Worm (Caenorhabditis elegans) whole organism, L3 larva: ENCODE measurements around the gene F12E12.2.

Experiments used
- ZK546.5 ChIP-seq: sonication (generic microtip); optimal IDR thresholded peaks from 2 replicates; lab custom pipeline; 2017; ENCODE audit warnings: missing biosample characterization, missing genetic modification characterization
- aly-2 ChIP-seq: fragments of 150-350 bp; optimal IDR thresholded peaks from 2 replicates; lab custom pipeline; 2014; ENCODE audit warnings: missing biosample characterization, missing genetic modification characterization
- ceh-28 ChIP-seq: fragments of 150-350 bp; optimal IDR thresholded peaks from 2 replicates; lab custom pipeline; 2014; ENCODE audit warnings: missing biosample characterization, missing genetic modification reagents, missing genetic modification characterization
- ceh-82 ChIP-seq: fragments of 150-350 bp; optimal IDR thresholded peaks from 2 replicates; lab custom pipeline; 2014; ENCODE audit warnings: missing biosample characterization, missing genetic modification characterization
- ceh-9 ChIP-seq: sonication (generic microtip); optimal IDR thresholded peaks from 2 replicates; lab custom pipeline; 2018; ENCODE audit warnings: missing biosample characterization, missing genetic modification characterization
- daf-12 ChIP-seq: fragments of 150-350 bp; optimal IDR thresholded peaks from 2 replicates; lab custom pipeline; 2014; ENCODE audit warnings: missing biosample characterization, missing genetic modification reagents, missing genetic modification characterization
- egl-27 ChIP-seq: sonication (generic microtip); optimal IDR thresholded peaks from 4 replicates; lab custom pipeline; 2017; ENCODE audit warnings: missing biosample characterization, missing genetic modification reagents, missing genetic modification characterization
- egl-5 ChIP-seq: fragments of 150-350 bp; optimal IDR thresholded peaks from 2 replicates; lab custom pipeline; 2017; ENCODE audit warnings: missing biosample characterization, missing genetic modification reagents, missing genetic modification characterization, inconsistent platforms
- elt-1 ChIP-seq: fragments of 150-350 bp; optimal IDR thresholded peaks from 2 replicates; lab custom pipeline; 2014; ENCODE audit warnings: missing biosample characterization, missing genetic modification characterization
- elt-2 ChIP-seq: sonication (generic microtip); optimal IDR thresholded peaks from 2 replicates; lab custom pipeline; 2016; ENCODE audit warnings: missing genetic modification reagents, mild to moderate bottlenecking, missing genetic modification characterization, missing compliant biosample characterization
- elt-3 ChIP-seq, 3 experiments: fragments of 150-350 bp in 1 of 3; sonication (generic microtip) in 2 of 3; optimal IDR thresholded peaks; 2 replicates in 2 of 3; 4 replicates in 1 of 3; lab custom pipeline; 2014 to 2017; ENCODE audit warnings: missing biosample characterization in 3 of 3, missing genetic modification characterization in 3 of 3
- eor-1 ChIP-seq, 2 experiments: fragments of 150-350 bp; optimal IDR thresholded peaks; 2 replicates each; lab custom pipeline; 2014 to 2018; ENCODE audit warnings: missing biosample characterization in 2 of 2, missing genetic modification characterization in 2 of 2
- fkh-10 ChIP-seq: sonication (generic microtip); optimal IDR thresholded peaks from 2 replicates; lab custom pipeline; 2017; ENCODE audit warnings: missing biosample characterization, missing genetic modification reagents, missing genetic modification characterization
- fos-1 ChIP-seq: fragments of 150-350 bp; optimal IDR thresholded peaks from 2 replicates; lab custom pipeline; 2014; ENCODE audit warnings: missing biosample characterization, missing genetic modification characterization
- jun-1 ChIP-seq: fragments of 150-350 bp; optimal IDR thresholded peaks from 2 replicates; lab custom pipeline; 2014; ENCODE audit warnings: missing biosample characterization, missing genetic modification reagents, missing genetic modification characterization
- lin-15B ChIP-seq: fragments of 150-350 bp; optimal IDR thresholded peaks from 2 replicates; lab custom pipeline; 2014; ENCODE audit warnings: missing biosample characterization, missing genetic modification characterization
- lin-39 ChIP-seq: fragments of 150-350 bp; optimal IDR thresholded peaks from 2 replicates; lab custom pipeline; 2018; ENCODE audit warnings: missing biosample characterization, missing genetic modification reagents, missing genetic modification characterization
- mdl-1 ChIP-seq: fragments of 150-350 bp; optimal IDR thresholded peaks from 2 replicates; lab custom pipeline; 2014; ENCODE audit warnings: missing biosample characterization, missing genetic modification characterization
- mml-1 ChIP-seq: fragments of 150-350 bp; sonication (generic microtip); optimal IDR thresholded peaks from 3 replicates; lab custom pipeline; 2014; ENCODE audit warnings: missing biosample characterization, missing genetic modification characterization
- nfya-1 ChIP-seq: sonication (generic microtip); optimal IDR thresholded peaks from 2 replicates; lab custom pipeline; 2017; ENCODE audit warnings: missing genetic modification characterization, mild to moderate bottlenecking, missing compliant biosample characterization, antibody characterized with exemption, moderate library complexity; ENCODE audit not compliant: insufficient read depth
- nhr-11 ChIP-seq: fragments of 150-350 bp; optimal IDR thresholded peaks from 2 replicates; lab custom pipeline; 2014; ENCODE audit warnings: missing biosample characterization, missing genetic modification characterization
- nhr-12 ChIP-seq: fragments of 150-350 bp; optimal IDR thresholded peaks from 2 replicates; lab custom pipeline; 2014; ENCODE audit warnings: missing biosample characterization, missing genetic modification characterization
- nhr-23 ChIP-seq: fragments of 150-350 bp; optimal IDR thresholded peaks from 2 replicates; lab custom pipeline; 2014; ENCODE audit warnings: missing biosample characterization, missing genetic modification reagents, missing genetic modification characterization
- nhr-28 ChIP-seq: fragments of 150-350 bp; optimal IDR thresholded peaks from 2 replicates; lab custom pipeline; 2014; ENCODE audit warnings: missing biosample characterization, missing genetic modification characterization
- nhr-43 ChIP-seq: sonication (generic microtip); optimal IDR thresholded peaks from 2 replicates; lab custom pipeline; 2016; ENCODE audit warnings: mild to moderate bottlenecking, missing genetic modification characterization, missing compliant biosample characterization; ENCODE audit not compliant: poor library complexity, severe bottlenecking
- nhr-67 ChIP-seq: fragments of 150-350 bp; optimal IDR thresholded peaks from 2 replicates; lab custom pipeline; 2014; ENCODE audit warnings: missing biosample characterization, missing genetic modification characterization
- nhr-76 ChIP-seq: fragments of 150-350 bp; sonication (generic microtip); optimal IDR thresholded peaks from 5 replicates; lab custom pipeline; 2014; ENCODE audit warnings: missing biosample characterization, missing genetic modification characterization
- nhr-77 ChIP-seq: fragments of 150-350 bp; optimal IDR thresholded peaks from 2 replicates; lab custom pipeline; 2014; ENCODE audit warnings: missing biosample characterization, missing genetic modification characterization
- pha-4 ChIP-seq: fragments of 150-350 bp; optimal IDR thresholded peaks from 2 replicates; lab custom pipeline; 2014; ENCODE audit warnings: missing biosample characterization, missing genetic modification reagents, missing genetic modification characterization
- pqm-1 ChIP-seq: fragments of 150-350 bp; optimal IDR thresholded peaks from 2 replicates; lab custom pipeline; 2017; ENCODE audit warnings: missing biosample characterization, missing genetic modification characterization, inconsistent platforms
- sea-2 ChIP-seq: fragments of 150-350 bp; sonication (generic microtip); optimal IDR thresholded peaks from 4 replicates; lab custom pipeline; 2014; ENCODE audit warnings: missing biosample characterization, missing genetic modification reagents, missing genetic modification characterization
- skn-1 ChIP-seq: fragments of 150-350 bp; optimal IDR thresholded peaks from 2 replicates; lab custom pipeline; 2014; ENCODE audit warnings: missing biosample characterization, missing genetic modification characterization
- snpc-4 ChIP-seq: fragments of 150-350 bp; optimal IDR thresholded peaks from 2 replicates; lab custom pipeline; 2014; ENCODE audit warnings: missing biosample characterization, missing genetic modification characterization
- tbx-2 ChIP-seq: sonication (generic microtip); optimal IDR thresholded peaks from 2 replicates; lab custom pipeline; 2016; ENCODE audit warnings: mild to moderate bottlenecking, missing genetic modification characterization, missing compliant biosample characterization
- unc-39 ChIP-seq: sonication (generic microtip); optimal IDR thresholded peaks from 4 replicates; lab custom pipeline; 2017; ENCODE audit warnings: missing biosample characterization, missing genetic modification characterization
- unc-62 ChIP-seq: fragments of 150-350 bp; sonication (generic microtip); optimal IDR thresholded peaks from 4 replicates; lab custom pipeline; 2014; ENCODE audit warnings: missing biosample characterization, missing genetic modification reagents, missing genetic modification characterization
- ztf-11 ChIP-seq: fragments of 150-350 bp; optimal IDR thresholded peaks from 2 replicates; lab custom pipeline; 2014; ENCODE audit warnings: missing biosample characterization, missing genetic modification characterization
- ztf-4 ChIP-seq: fragments of 150-350 bp; optimal IDR thresholded peaks from 2 replicates; lab custom pipeline; 2014; ENCODE audit warnings: missing biosample characterization, missing genetic modification characterization

F12E12.2 gene

ce11 chrII:3741584-3741983 is 1.8 kb downstream of the F12E12.2 start, which contains the start of gene F12E12.1:
TSS of gene F12E12.1 (plus strand) at chrII:3741884.
- no peak for TF ChIP-seq lin-15B
- TF ChIP-seq elt-3 (tag; optimal IDR thresholded peaks at IDR 0.05; lab: Kevin White, UChicago): no peak
- no peak for TF ChIP-seq unc-62 (GFP tag; lab: Kevin White, UChicago)
- TF ChIP-seq jun-1 (tag; lab: Kevin White, UChicago): no peak
- TF ChIP-seq fos-1 (tag; lab: Kevin White, UChicago): no peak
- no peak for TF ChIP-seq nhr-23 (tag; lab: Kevin White, UChicago)
- no peak for TF ChIP-seq ZK546.5
- TF ChIP-seq egl-27 (tag; lab: Kevin White, UChicago): no peak
- no peak for TF ChIP-seq pha-4 (tag; lab: Kevin White, UChicago)
- no peak for TF ChIP-seq ztf-4 (tag; lab: Kevin White, UChicago)
- TF ChIP-seq nhr-76 (tag; lab: Kevin White, UChicago): no peak

- peak; percentile 24 for TF ChIP-seq elt-2
- no peak for TF ChIP-seq elt-1 (tag; lab: Kevin White, UChicago)
- no peak for TF ChIP-seq jun-1 (tag; lab: Kevin White, UChicago)
- no peak for TF ChIP-seq ceh-9 (tag; lab: Kevin White, UChicago)
- TF ChIP-seq lin-15B: no peak
- TF ChIP-seq pha-4 (tag; lab: Kevin White, UChicago): peak; percentile 76
- no peak for TF ChIP-seq nhr-67 (tag; lab: Kevin White, UChicago)
- TF ChIP-seq daf-12: no peak
- TF ChIP-seq ztf-4 (tag; lab: Kevin White, UChicago): no peak
- TF ChIP-seq unc-39 (tag; lab: Kevin White, UChicago): no peak
- TF ChIP-seq pqm-1 (tag; lab: Kevin White, UChicago): peak; percentile 51
- no peak for TF ChIP-seq egl-5 (tag; lab: Kevin White, UChicago)
- TF ChIP-seq nhr-28 (tag; lab: Kevin White, UChicago): no peak
- TF ChIP-seq lin-39: no peak
Measured at ce11 chrII:3743684-3744200, 4.0 kb downstream of the F12E12.2 start, which contains the start of gene nta-1. TSS of gene nta-1 (minus strand) at chrII:3743814.

- no peak for TF ChIP-seq nhr-43 (tag; lab: Kevin White, UChicago)
- TF ChIP-seq nhr-12: no peak
- no peak for TF ChIP-seq lin-39
- TF ChIP-seq nhr-76 (tag; lab: Kevin White, UChicago): no peak
- TF ChIP-seq pqm-1 (tag; lab: Kevin White, UChicago): no peak
- TF ChIP-seq sea-2 (GFP tag; lab: Kevin White, UChicago): no peak
Measured at ce11 chrII:3747405-3747804, 7.7 kb downstream of the F12E12.2 start, which contains the start of gene fbxb-92. TSS of gene fbxb-92 (minus strand) at chrII:3747505.

ce11 chrII:3748719-3749118 is 9.0 kb downstream of the F12E12.2 start, which contains the start of gene fbxb-90:
TSS of gene fbxb-90 (minus strand) at chrII:3748819.
- no peak for TF ChIP-seq jun-1 (tag; lab: Kevin White, UChicago)
- no peak for TF ChIP-seq ztf-4 (tag; lab: Kevin White, UChicago)
- no peak for TF ChIP-seq fkh-10
- TF ChIP-seq ceh-28 (tag; lab: Kevin White, UChicago): no peak
- TF ChIP-seq aly-2 (tag; lab: Kevin White, UChicago): no peak
- no peak for TF ChIP-seq unc-39 (tag; lab: Kevin White, UChicago)
- TF ChIP-seq nhr-77 (tag; lab: Kevin White, UChicago): no peak
- no peak for TF ChIP-seq skn-1 (tag; lab: Kevin White, UChicago)
- no peak for TF ChIP-seq mdl-1 (tag; lab: Kevin White, UChicago)
- TF ChIP-seq ztf-11 (tag; lab: Kevin White, UChicago): no peak
- TF ChIP-seq mml-1 (tag; lab: Kevin White, UChicago): no peak
- TF ChIP-seq nfya-1 (tag; lab: Kevin White, UChicago): no peak

ce11 chrII:3750685-3751084 is 10.9 kb downstream of the F12E12.2 start, which contains the start of gene fbxb-91:
TSS of gene fbxb-91 (minus strand) at chrII:3750785.
- TF ChIP-seq ztf-4 (tag; lab: Kevin White, UChicago) (no peak), fkh-10 (no peak), pha-4 (tag; lab: Kevin White, UChicago) (no peak), tbx-2 (tag; lab: Kevin White, UChicago) (no peak), elt-2 (no peak), eor-1 (tag; optimal IDR thresholded peaks at IDR 0.05; lab: Kevin White, UChicago) (no peak), nhr-11 (tag; lab: Kevin White, UChicago) (no peak), egl-27 (tag; lab: Kevin White, UChicago) (no peak), snpc-4 (tag; lab: Kevin White, UChicago) (no peak), ceh-28 (tag; lab: Kevin White, UChicago) (no peak), nhr-23 (tag; lab: Kevin White, UChicago) (no peak), ceh-9 (tag; lab: Kevin White, UChicago) (no peak), daf-12 (no peak), jun-1 (tag; lab: Kevin White, UChicago) (no peak), fos-1 (tag; lab: Kevin White, UChicago) (no peak), nhr-67 (tag; lab: Kevin White, UChicago) (no peak), ceh-82 (tag; lab: Kevin White, UChicago) (no peak)
- TF ChIP-seq, all 47 proteins: peak for 0
